Worm (Caenorhabditis elegans): ENCODE measurements around the gene aqp-10.
A peak's percentile ranks its signal among the peaks of the same experiment; 100 is the strongest.

aqp-10 gene

DNA sequence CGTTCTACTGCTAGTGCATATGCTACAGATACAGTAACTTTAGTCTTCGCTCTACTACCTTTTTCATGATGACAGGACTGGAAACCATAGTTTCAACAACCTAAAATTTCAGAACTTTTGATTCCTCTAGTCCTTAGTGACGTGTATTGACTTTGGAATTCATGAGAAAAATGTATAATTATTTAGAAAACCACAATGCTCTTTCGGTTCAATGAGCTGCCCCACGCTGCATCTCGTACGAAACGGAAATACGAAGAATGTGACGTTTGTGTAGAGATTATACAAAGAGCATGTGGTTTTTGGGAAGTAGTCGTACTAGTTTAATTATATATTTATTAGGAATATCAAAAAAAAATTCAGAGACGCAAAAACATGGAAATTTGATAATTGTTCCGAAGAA lies 8.8 kb upstream of the aqp-10 start:
- TF ChIP-seq nhr-12 (tag; optimal IDR thresholded peaks at IDR 0.05) (no peak), lin-13 (GFP tag; optimal IDR thresholded peaks at IDR 0.05) (no peak), blmp-1 (tag; optimal IDR thresholded peaks at IDR 0.05; ENCODE audit: insufficient read depth) (no peak), F13H6.1 (tag; optimal IDR thresholded peaks at IDR 0.05) (no peak), unc-39 (tag; optimal IDR thresholded peaks at IDR 0.05) (no peak), ama-1 (optimal IDR thresholded peaks at IDR 0.05) (no peak), egl-27 (tag; optimal IDR thresholded peaks at IDR 0.05) (no peak), peb-1 (tag; optimal IDR thresholded peaks at IDR 0.05) (no peak), lin-39 (tag; optimal IDR thresholded peaks at IDR 0.05) (no peak)

DNA sequence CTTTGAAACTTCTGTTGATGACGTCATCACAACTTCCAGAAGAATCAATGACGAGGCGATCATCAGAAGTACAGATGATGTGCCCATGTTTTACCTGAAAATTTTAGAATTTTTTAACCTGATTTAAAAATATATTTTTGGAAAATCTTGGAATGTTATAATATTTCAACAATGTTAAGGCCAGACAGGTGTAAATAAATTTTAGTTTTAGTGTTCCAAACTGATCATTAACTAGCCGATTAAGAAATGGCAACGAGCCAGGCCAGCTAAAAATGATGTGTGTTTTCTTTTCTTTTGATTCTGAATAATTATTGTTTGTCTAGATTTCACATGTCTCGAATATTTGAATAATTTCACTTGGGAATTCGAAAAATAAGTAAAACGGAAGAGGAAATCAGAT lies 6.1 kb upstream of the aqp-10 start, which contains the start of gene T10B9.9:
TSS of gene T10B9.9 (minus strand) at position 101 of the 400 bp plus-strand sequence.
- no peak for TF ChIP-seq C34F6.9 (tag; optimal IDR thresholded peaks at IDR 0.05)

DNA sequence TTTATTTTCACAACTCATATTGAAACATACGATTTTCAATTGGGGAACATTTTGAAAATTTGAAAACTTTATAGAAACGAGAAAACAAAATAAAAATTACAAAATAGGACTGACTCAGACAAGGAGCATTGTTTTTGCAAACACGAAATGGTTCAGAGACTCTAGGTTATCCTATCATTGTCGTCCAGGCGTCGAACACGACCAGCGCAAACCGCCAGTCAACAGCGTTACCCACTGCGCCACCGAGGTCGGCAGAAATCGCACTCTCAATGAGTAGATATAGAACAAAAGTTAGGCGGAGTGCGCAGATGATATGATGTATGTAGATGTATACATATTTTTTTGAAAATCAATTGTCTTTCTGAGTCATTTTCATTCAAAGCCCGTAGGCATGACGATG lies 5.0 kb upstream of the aqp-10 start:
- peak; percentile 43 for TF ChIP-seq nhr-129 (tag; optimal IDR thresholded peaks at IDR 0.05)
- TF ChIP-seq Y55F3AM.14 (GFP tag; optimal IDR thresholded peaks at IDR 0.05): peak; percentile 60
- TF ChIP-seq blmp-1 (tag; optimal IDR thresholded peaks at IDR 0.05; ENCODE audit: insufficient read depth): no peak
- no peak for TF ChIP-seq peb-1 (tag; optimal IDR thresholded peaks at IDR 0.05)
- peak; percentile 59 for TF ChIP-seq crh-2 (tag; optimal IDR thresholded peaks at IDR 0.05)
- peak; percentile 32 to 43 for TF ChIP-seq lsy-2 (tag; optimal IDR thresholded peaks at IDR 0.05)
- TF ChIP-seq snpc-4 (tag; optimal IDR thresholded peaks at IDR 0.05): peak; percentile 29
- TF ChIP-seq lin-13 (GFP tag; optimal IDR thresholded peaks at IDR 0.05): peak; percentile 52
- TF ChIP-seq F13H6.1 (tag; optimal IDR thresholded peaks at IDR 0.05): peak; percentile 49
- TF ChIP-seq sem-4 (tag; optimal IDR thresholded peaks at IDR 0.05): peak; percentile 47
- peak; percentile 67 for TF ChIP-seq nhr-21 (tag; optimal IDR thresholded peaks at IDR 0.05)
- TF ChIP-seq nhr-237 (tag; optimal IDR thresholded peaks at IDR 0.05): no peak
- peak; percentile 76 for TF ChIP-seq lin-11 (tag; optimal IDR thresholded peaks at IDR 0.05)
- no peak for TF ChIP-seq ztf-4 (tag; optimal IDR thresholded peaks at IDR 0.05)
- peak; percentile 82 for TF ChIP-seq sma-3 (GFP tag; optimal IDR thresholded peaks at IDR 0.05)
- peak; percentile 3 for TF ChIP-seq R02D3.7 (tag; optimal IDR thresholded peaks at IDR 0.05)
- TF ChIP-seq unc-55 (GFP tag; optimal IDR thresholded peaks at IDR 0.05): peak; percentile 41
- TF ChIP-seq mab-5 (tag; optimal IDR thresholded peaks at IDR 0.05): peak; percentile 27
- no peak for TF ChIP-seq nhr-77 (tag; optimal IDR thresholded peaks at IDR 0.05)
- peak; percentile 6 for TF ChIP-seq nhr-25 (tag; optimal IDR thresholded peaks at IDR 0.05)
- peak; percentile 45 for TF ChIP-seq gmeb-1 (tag; optimal IDR thresholded peaks at IDR 0.05)
- TF ChIP-seq nhr-6 (tag; optimal IDR thresholded peaks at IDR 0.05): no peak
- TF ChIP-seq C34F6.9 (tag; optimal IDR thresholded peaks at IDR 0.05): peak; percentile 4
- TF ChIP-seq sma-9 (GFP tag; optimal IDR thresholded peaks at IDR 0.05): peak; percentile 74
- no peak for TF ChIP-seq sma-9 (tag; optimal IDR thresholded peaks at IDR 0.05)
- TF ChIP-seq fos-1 (tag; optimal IDR thresholded peaks at IDR 0.05): peak; percentile 52

DNA sequence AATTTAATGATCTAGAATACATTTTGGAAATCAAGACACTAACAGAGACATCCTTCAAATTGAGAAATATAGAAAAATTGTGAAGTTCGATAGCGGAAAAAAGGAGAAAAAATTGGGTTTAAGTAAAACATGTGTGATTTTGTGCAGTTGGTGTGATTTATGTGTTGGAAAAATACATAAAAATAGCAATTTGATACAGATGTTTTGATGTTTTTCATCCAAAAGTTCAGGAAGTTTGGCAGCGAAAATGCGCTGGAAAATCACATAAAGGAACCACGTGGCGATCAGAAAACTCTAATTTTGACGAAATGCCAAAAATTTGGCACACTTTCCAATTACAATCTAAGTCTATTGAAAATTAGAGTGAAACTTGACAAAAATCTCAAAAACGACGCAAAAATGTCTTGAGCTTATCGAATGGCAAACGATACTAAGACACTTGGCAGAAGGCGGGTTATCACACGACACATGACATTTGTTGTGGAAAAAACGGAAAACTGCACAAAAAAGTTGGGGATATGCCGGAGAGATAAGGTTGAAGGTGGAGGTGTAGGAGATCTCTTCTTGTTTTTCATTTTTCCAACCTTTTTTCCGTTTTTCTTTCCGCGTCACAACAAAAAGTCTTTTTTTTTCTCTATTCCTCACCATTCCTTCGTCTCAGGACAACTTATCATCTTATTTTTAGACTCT lies 4.4 kb upstream of the aqp-10 start, which contains the start of gene ZK1321.4:
TSS of gene ZK1321.4 (minus strand) at position 51 of the 690 bp plus-strand sequence.
- peak; percentile 31 for TF ChIP-seq nhr-129 (tag; optimal IDR thresholded peaks at IDR 0.05)
- peak; percentile 1 for TF ChIP-seq sma-9 (GFP tag; optimal IDR thresholded peaks at IDR 0.05)
- no peak for TF ChIP-seq sma-9 (tag; optimal IDR thresholded peaks at IDR 0.05)
- no peak for TF ChIP-seq unc-62 (GFP tag; optimal IDR thresholded peaks at IDR 0.05)

DNA sequence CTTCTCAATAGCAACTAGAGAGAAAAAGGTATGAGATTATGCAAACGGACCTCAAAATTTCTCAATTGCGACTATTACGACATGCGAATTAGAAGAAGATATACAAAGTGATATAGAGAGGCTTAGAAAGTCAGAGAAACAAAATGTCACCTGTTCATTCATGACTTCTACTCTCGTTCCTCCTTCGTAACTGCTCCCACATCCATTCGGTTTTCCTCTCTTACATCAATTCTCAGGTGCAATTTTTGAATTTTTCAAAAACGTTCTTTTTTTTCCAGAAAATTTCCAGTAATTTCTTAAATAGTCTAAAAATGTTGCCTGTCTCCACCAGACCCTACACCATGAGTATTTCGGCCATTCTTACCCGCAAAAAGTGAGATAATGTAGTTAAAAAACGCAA lies 5.0 kb downstream of the aqp-10 start:
- TF ChIP-seq nhr-10 (tag; optimal IDR thresholded peaks at IDR 0.05) (no peak), fos-1 (tag; optimal IDR thresholded peaks at IDR 0.05) (no peak), blmp-1 (tag; optimal IDR thresholded peaks at IDR 0.05; ENCODE audit: insufficient read depth) (no peak), egl-27 (tag; optimal IDR thresholded peaks at IDR 0.05) (no peak), nhr-12 (tag; optimal IDR thresholded peaks at IDR 0.05) (no peak), lin-13 (GFP tag; optimal IDR thresholded peaks at IDR 0.05) (no peak), zag-1 (tag; optimal IDR thresholded peaks at IDR 0.05) (no peak), nhr-77 (tag; optimal IDR thresholded peaks at IDR 0.05) (no peak), ZK546.5 (tag; optimal IDR thresholded peaks at IDR 0.05) (no peak), nhr-21 (tag; optimal IDR thresholded peaks at IDR 0.05) (no peak), unc-55 (GFP tag; optimal IDR thresholded peaks at IDR 0.05) (no peak), ceh-82 (tag; optimal IDR thresholded peaks at IDR 0.05) (no peak)

All from whole organism, L2 larva.